Worm (Caenorhabditis elegans): ENCODE measurements around the gene flp-1.

flp-1 gene

DNA sequence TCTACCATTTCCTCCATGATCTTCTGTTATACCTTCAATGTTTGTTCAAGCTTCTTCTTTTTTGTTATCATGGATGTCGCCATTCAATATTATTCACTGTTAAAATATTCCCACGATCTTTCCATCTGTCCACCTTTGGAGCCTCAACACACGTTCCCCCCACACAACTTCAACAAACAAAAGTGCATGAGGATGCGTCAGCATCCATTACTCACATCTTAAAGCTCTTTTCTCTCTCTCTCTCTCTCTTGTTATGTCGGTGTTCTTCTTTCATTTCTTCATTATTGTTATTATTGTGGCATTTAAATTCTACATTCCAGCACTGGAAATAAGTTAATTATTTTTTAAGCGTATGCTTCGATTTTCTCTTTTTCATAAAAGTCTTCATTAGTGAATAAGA, 30.4 kb upstream of the flp-1 start:
- no peak for TF ChIP-seq K02D7.2 (tag; optimal IDR thresholded peaks at IDR 0.05)
- TF ChIP-seq ceh-22 (tag; optimal IDR thresholded peaks at IDR 0.05), result no peak
- no peak for TF ChIP-seq pha-2 (tag; optimal IDR thresholded peaks at IDR 0.05)
- no peak for TF ChIP-seq ztf-16 (tag; optimal IDR thresholded peaks at IDR 0.05)
- no peak for TF ChIP-seq ceh-48 (tag; optimal IDR thresholded peaks at IDR 0.05)
- no peak for TF ChIP-seq sox-2 (GFP tag; IDR thresholded peaks at IDR 0.05)
- no peak for TF ChIP-seq mec-3 (tag; optimal IDR thresholded peaks at IDR 0.05; ENCODE audit: borderline replicate concordance)
- TF ChIP-seq che-1 (tag; optimal IDR thresholded peaks at IDR 0.05), result no peak
- no peak for TF ChIP-seq ref-2 (tag; optimal IDR thresholded peaks at IDR 0.05)
- TF ChIP-seq ceh-9 (tag; optimal IDR thresholded peaks at IDR 0.05), result no peak
- no peak for TF ChIP-seq odd-2 (tag; optimal IDR thresholded peaks at IDR 0.05)
- no peak for TF ChIP-seq C38D4.7 (GFP tag; optimal IDR thresholded peaks at IDR 0.05)
- no peak for TF ChIP-seq sdc-2 (tag; optimal IDR thresholded peaks at IDR 0.05)
- no peak for TF ChIP-seq ceh-18 (tag; optimal IDR thresholded peaks at IDR 0.05)
- TF ChIP-seq npax-4 (tag; optimal IDR thresholded peaks at IDR 0.05), result no peak

DNA sequence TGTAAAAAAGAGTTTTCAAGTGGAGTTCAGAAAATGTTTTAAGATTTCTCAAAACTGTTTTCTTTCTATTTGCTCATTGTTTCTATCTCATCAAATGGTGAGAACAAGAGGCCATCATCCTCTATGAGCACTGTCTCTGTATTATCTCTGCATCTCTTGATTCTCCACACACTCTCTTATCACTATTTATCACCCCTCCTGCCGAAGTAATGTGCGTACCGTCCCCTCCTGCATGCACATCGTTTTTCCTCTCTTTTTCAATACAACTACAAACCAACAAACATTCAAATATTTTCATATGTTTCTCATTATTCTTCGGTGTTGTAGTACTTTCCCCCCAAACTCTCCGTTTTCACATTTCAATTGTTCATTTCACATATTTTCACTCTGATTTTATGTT, 28.1 kb upstream of the flp-1 start:
- no peak for TF ChIP-seq odd-2 (tag; optimal IDR thresholded peaks at IDR 0.05)
- no peak for TF ChIP-seq unc-55 (GFP tag; optimal IDR thresholded peaks at IDR 0.05)
- no peak for TF ChIP-seq fkh-10 (GFP tag; optimal IDR thresholded peaks at IDR 0.05)
- no peak for TF ChIP-seq C38D4.7 (GFP tag; optimal IDR thresholded peaks at IDR 0.05)
- no peak for TF ChIP-seq elt-2 (tag; optimal IDR thresholded peaks at IDR 0.05)
- no peak for TF ChIP-seq unc-42 (tag; optimal IDR thresholded peaks at IDR 0.05)
- no peak for TF ChIP-seq lim-6 (tag; optimal IDR thresholded peaks at IDR 0.05)
- no peak for TF ChIP-seq ref-2 (tag; optimal IDR thresholded peaks at IDR 0.05)

DNA sequence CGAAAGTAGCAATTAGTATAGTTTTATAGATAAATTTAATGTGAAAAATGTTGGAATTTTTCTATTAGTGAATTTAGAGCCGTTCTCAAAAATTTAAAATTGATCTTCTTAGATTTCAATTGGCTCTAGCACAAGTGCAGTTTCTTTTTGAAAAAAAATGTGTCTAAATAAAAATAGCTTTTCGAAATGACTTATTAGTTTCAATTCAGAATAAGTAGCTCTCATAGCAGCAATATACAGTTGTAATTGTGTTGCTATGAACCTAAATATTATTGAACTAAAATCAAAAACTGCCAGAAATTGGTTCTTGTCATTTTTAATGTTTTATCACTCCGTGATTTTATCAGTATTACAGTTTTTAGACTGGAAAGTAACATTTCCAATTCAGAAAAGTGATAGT, 26.8 kb upstream of the flp-1 start:
- TF ChIP-seq ceh-19 (GFP tag; optimal IDR thresholded peaks at IDR 0.05) (no peak), ceh-30 (tag; optimal IDR thresholded peaks at IDR 0.05) (no peak), dve-1 (tag; optimal IDR thresholded peaks at IDR 0.05) (no peak), ceh-6 (GFP tag; optimal IDR thresholded peaks at IDR 0.05) (no peak), lin-11 (tag; optimal IDR thresholded peaks at IDR 0.05) (no peak), zip-5 (tag; optimal IDR thresholded peaks at IDR 0.05) (no peak), gmeb-2 (tag; optimal IDR thresholded peaks at IDR 0.05) (no peak), pros-1 (tag; optimal IDR thresholded peaks at IDR 0.05) (no peak), ztf-16 (tag; optimal IDR thresholded peaks at IDR 0.05) (no peak), hlh-15 (tag; optimal IDR thresholded peaks at IDR 0.05) (no peak), fkh-10 (GFP tag; optimal IDR thresholded peaks at IDR 0.05) (no peak), ama-1 (optimal IDR thresholded peaks at IDR 0.05) (no peak), hlh-8 (tag; optimal IDR thresholded peaks at IDR 0.05) (no peak), ceh-45 (GFP tag; IDR thresholded peaks at IDR 0.05) (no peak), ceh-31 (tag; optimal IDR thresholded peaks at IDR 0.05) (no peak)

DNA sequence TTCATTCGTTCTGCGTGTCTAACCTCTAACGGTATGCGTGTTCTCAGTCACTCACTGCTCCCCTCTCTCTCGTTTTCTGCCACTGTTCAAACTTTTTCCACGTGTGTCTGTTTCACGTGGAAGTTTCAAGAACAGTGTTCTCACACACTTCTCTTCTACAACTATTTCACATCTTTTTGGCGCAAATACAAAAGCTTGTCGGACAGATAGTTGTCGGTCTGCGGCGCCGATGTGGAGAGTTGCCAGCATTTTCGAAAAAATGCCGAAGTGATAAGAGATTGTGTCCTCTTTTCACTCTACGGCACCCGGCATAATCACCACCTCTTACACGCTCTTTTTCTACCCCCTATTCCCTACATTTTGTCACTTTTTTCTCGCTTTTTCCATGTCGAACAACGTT, 26.2 kb upstream of the flp-1 start:
- TF ChIP-seq pros-1 (tag; optimal IDR thresholded peaks at IDR 0.05) (no peak), ahr-1 (tag; optimal IDR thresholded peaks at IDR 0.05) (no peak), pag-3 (tag; optimal IDR thresholded peaks at IDR 0.05; ENCODE audit: borderline replicate concordance) (no peak), npax-4 (tag; optimal IDR thresholded peaks at IDR 0.05) (no peak), unc-86 (tag; optimal IDR thresholded peaks at IDR 0.05) (no peak), ceh-9 (tag; optimal IDR thresholded peaks at IDR 0.05) (no peak), ceh-22 (tag; optimal IDR thresholded peaks at IDR 0.05) (no peak), ref-2 (tag; optimal IDR thresholded peaks at IDR 0.05) (no peak), T23F11.4 (GFP tag; optimal IDR thresholded peaks at IDR 0.05) (no peak), odd-2 (tag; optimal IDR thresholded peaks at IDR 0.05) (no peak), dmd-4 (tag; optimal IDR thresholded peaks at IDR 0.05; ENCODE audit: borderline replicate concordance) (no peak)

Data from whole organism, late embryonic.